Fruit fly (Drosophila melanogaster): ENCODE measurements around the gene Best1.

Gene Best1

dm6 chr3R:10190084-10190782 lies 19.9 kb upstream of the Best1 start, which contains the start of gene Syn (continued):
- TF ChIP-seq sd (tag; optimal IDR thresholded peaks at IDR 0.05) (no peak), lola (GFP tag; optimal IDR thresholded peaks at IDR 0.05) (no peak), CG18599 (GFP tag; optimal IDR thresholded peaks at IDR 0.05) (peak; percentile 33), inv (GFP tag; IDR thresholded peaks at IDR 0.05; ENCODE audit: partially characterized antibody) (no peak), MESR4 (GFP tag; optimal IDR thresholded peaks at IDR 0.05) (no peak), CG7839 (tag; optimal IDR thresholded peaks at IDR 0.05) (peak; percentile 33), Hmr (GFP tag; optimal IDR thresholded peaks at IDR 0.05) (peak; percentile 8), ase (GFP tag; IDR thresholded peaks at IDR 0.05) (no peak), CG12391 (tag; optimal IDR thresholded peaks at IDR 0.05) (peak; percentile 23), CoRest (tag; optimal IDR thresholded peaks at IDR 0.05) (peak; percentile 25), otp (GFP tag; IDR thresholded peaks at IDR 0.05) (no peak), knrl (GFP tag; IDR thresholded peaks at IDR 0.05; ENCODE audit: partially characterized antibody) (no peak), Dek (tag; optimal IDR thresholded peaks at IDR 0.05) (peak; percentile 23), BtbVII (GFP tag; optimal IDR thresholded peaks at IDR 0.05) (no peak), Mad (GFP tag; optimal IDR thresholded peaks at IDR 0.05) (no peak), Xbp1 (GFP tag; optimal IDR thresholded peaks at IDR 0.05) (peak; percentile 10), row (GFP tag; IDR thresholded peaks at IDR 0.05) (peak; percentile 63), D19A (tag; optimal IDR thresholded peaks at IDR 0.05) (peak; percentile 73), vvl (GFP tag; IDR thresholded peaks at IDR 0.05) (0 out of 2 replicates have a peak, but pooled peaks have one; percentile 19), lab (GFP tag; optimal IDR thresholded peaks at IDR 0.05) (peak; percentile 28), Meics (GFP tag; optimal IDR thresholded peaks at IDR 0.05) (peak; percentile 32), CG4617 (GFP tag; optimal IDR thresholded peaks at IDR 0.05; ENCODE audit: borderline replicate concordance) (no peak), Hr51 (GFP tag; optimal IDR thresholded peaks at IDR 0.05) (peak in 1 of 2 experiments; percentile 62), Side (GFP tag; optimal IDR thresholded peaks at IDR 0.05) (no peak), fd96Cb (tag; optimal IDR thresholded peaks at IDR 0.05) (peak; percentile 3), CG18262 (tag; optimal IDR thresholded peaks at IDR 0.05) (peak; percentile 41), pfk (GFP tag; optimal IDR thresholded peaks at IDR 0.05) (no peak), caup (GFP tag; optimal IDR thresholded peaks at IDR 0.05; ENCODE audit: severe bottlenecking) (no peak), slbo (GFP tag; IDR thresholded peaks at IDR 0.05) (peak; percentile 40; the same call in 1 of the 2 replicates), Trl (optimal IDR thresholded peaks at IDR 0.05) (peak; percentile 44 to 75), Trl (GFP tag; optimal IDR thresholded peaks at IDR 0.05) (no peak), CG2678 (tag; optimal IDR thresholded peaks at IDR 0.05) (peak; percentile 54), CG17361 (GFP tag; IDR thresholded peaks at IDR 0.05) (peak; percentile 33; the same call in 1 of the 3 replicates), sens (GFP tag) (peak; percentile 69), CG30431 (GFP tag; optimal IDR thresholded peaks at IDR 0.05) (no peak), HmgZ (tag; optimal IDR thresholded peaks at IDR 0.05) (no peak), CG2120 (GFP tag; optimal IDR thresholded peaks at IDR 0.05) (peak; percentile 28), Asciz (GFP tag; optimal IDR thresholded peaks at IDR 0.05) (no peak), CG12219 (GFP tag; optimal IDR thresholded peaks at IDR 0.05) (no peak), Hr3 (GFP tag; optimal IDR thresholded peaks at IDR 0.05) (peak; percentile 26), CG8290 (GFP tag; optimal IDR thresholded peaks at IDR 0.05) (no peak), CG8290 (tag; optimal IDR thresholded peaks at IDR 0.05) (peak in 1 of 2 experiments; percentile 20), Doc2 (GFP tag; IDR thresholded peaks at IDR 0.05) (no peak), CG31441 (GFP tag; IDR thresholded peaks at IDR 0.05) (peak; percentile 17; the same call in 1 of the 2 replicates), CG9437 (GFP tag; optimal IDR thresholded peaks at IDR 0.05) (peak; percentile 44), CG42726 (GFP tag; IDR thresholded peaks at IDR 0.05; ENCODE audit: partially characterized antibody) (no peak), CG2116 (GFP tag; optimal IDR thresholded peaks at IDR 0.05) (no peak), disco-r (GFP tag; optimal IDR thresholded peaks at IDR 0.05) (no peak), CG9727 (GFP tag; optimal IDR thresholded peaks at IDR 0.05) (peak; percentile 35)
